Fruit fly (Drosophila melanogaster) whole organism, prepupa: ENCODE measurements around the gene Gsc.

Experiments used
- Blimp-1 ChIP-seq: fragments of 200-800 bp; sonication (Bioruptor generic); optimal IDR thresholded peaks from 3 replicates; lab custom pipeline; 2017; ENCODE audit warnings: missing biosample characterization, missing genetic modification characterization, mild to moderate bottlenecking, moderate library complexity, missing genetic modification reagents
- CG11294 ChIP-seq: fragments of 200-800 bp; sonication (Bioruptor generic); IDR thresholded peaks from 2 replicates; pipeline ENCODE4 v1.3.6; 2022; ENCODE audit warnings: missing biosample characterization, missing genetic modification characterization
- CG11762 ChIP-seq: fragments of 200-800 bp; sonication (Bioruptor generic); optimal IDR thresholded peaks from 3 replicates; lab custom pipeline; 2016; ENCODE audit warnings: missing biosample characterization, missing genetic modification characterization; ENCODE audit not compliant: insufficient read depth
- CG15336 ChIP-seq: fragments of 200-800 bp; sonication (Bioruptor generic); IDR thresholded peaks from 2 replicates; pipeline ENCODE4 v1.3.6; 2022; ENCODE audit warnings: missing biosample characterization, missing genetic modification characterization
- CG1621 ChIP-seq: fragments of 200-800 bp; sonication (Bioruptor generic); optimal IDR thresholded peaks from 3 replicates; lab custom pipeline; 2018; ENCODE audit warnings: missing biosample characterization, mild to moderate bottlenecking, missing genetic modification characterization
- CG16779 ChIP-seq: fragments of 200-800 bp; sonication (Bioruptor generic); optimal IDR thresholded peaks from 3 replicates; lab custom pipeline; 2017; ENCODE audit warnings: missing biosample characterization, mild to moderate bottlenecking, missing genetic modification characterization
- CG3032 ChIP-seq: fragments of 200-800 bp; optimal IDR thresholded peaks from 2 replicates; lab custom pipeline; 2019; ENCODE audit warnings: missing biosample characterization, mild to moderate bottlenecking, missing genetic modification characterization, moderate library complexity
- CG31627 ChIP-seq: fragments of 200-800 bp; sonication (Bioruptor generic); optimal IDR thresholded peaks from 3 replicates; lab custom pipeline; 2016; ENCODE audit warnings: missing biosample characterization, missing genetic modification characterization
- CG32006 ChIP-seq: fragments of 200-800 bp; sonication (Bioruptor generic); optimal IDR thresholded peaks from 3 replicates; lab custom pipeline; 2017; ENCODE audit warnings: missing biosample characterization, mild to moderate bottlenecking, missing genetic modification characterization
- CG6276 ChIP-seq: fragments of 200-800 bp; sonication (Bioruptor generic); optimal IDR thresholded peaks from 2 replicates; lab custom pipeline; 2017; ENCODE audit warnings: missing biosample characterization, mild to moderate bottlenecking, missing genetic modification characterization
- CG6854 ChIP-seq: fragments of 200-800 bp; sonication (Bioruptor generic); optimal IDR thresholded peaks from 2 replicates; lab custom pipeline; 2017; ENCODE audit warnings: missing biosample characterization, mild to moderate bottlenecking, missing genetic modification characterization
- CG7368 ChIP-seq: fragments of 200-800 bp; sonication (Bioruptor generic); optimal IDR thresholded peaks from 3 replicates; lab custom pipeline; 2016; ENCODE audit warnings: missing biosample characterization, missing genetic modification characterization
- CG8632 ChIP-seq: fragments of 200-800 bp; sonication (Bioruptor generic); optimal IDR thresholded peaks from 3 replicates; lab custom pipeline; 2016; ENCODE audit warnings: missing biosample characterization, missing genetic modification characterization
- Eip75B ChIP-seq: fragments of 200-800 bp; sonication (Bioruptor generic); optimal IDR thresholded peaks from 3 replicates; lab custom pipeline; 2016; ENCODE audit warnings: missing biosample characterization, missing genetic modification characterization
- Eip78C ChIP-seq: fragments of 200-800 bp; sonication (Bioruptor generic); peaks from one replicate; lab custom pipeline; 2016; ENCODE audit warnings: missing biosample characterization, missing genetic modification characterization
- Eip93F ChIP-seq: fragments of 200-800 bp; sonication (Bioruptor generic); optimal IDR thresholded peaks from 2 replicates; lab custom pipeline; 2016; ENCODE audit warnings: missing biosample characterization, mild to moderate bottlenecking, missing genetic modification characterization
- Hr38 ChIP-seq: sonication (Bioruptor generic); optimal IDR thresholded peaks from 2 replicates; lab custom pipeline; 2016; ENCODE audit warnings: missing biosample characterization, missing genetic modification characterization
- Lpt ChIP-seq: fragments of 200-800 bp; sonication (Bioruptor generic); optimal IDR thresholded peaks from 3 replicates; lab custom pipeline; 2016; ENCODE audit warnings: missing biosample characterization, missing genetic modification characterization
- Met ChIP-seq: fragments of 200-800 bp; sonication (Bioruptor generic); optimal IDR thresholded peaks from 3 replicates; lab custom pipeline; 2016; ENCODE audit warnings: missing biosample characterization, missing genetic modification characterization
- OdsH ChIP-seq: fragments of 200-800 bp; sonication (Bioruptor generic); optimal IDR thresholded peaks from 3 replicates; lab custom pipeline; 2016; ENCODE audit warnings: missing biosample characterization, missing genetic modification characterization
- Sox15 ChIP-seq: fragments of 200-800 bp; sonication (Bioruptor generic); optimal IDR thresholded peaks from 3 replicates; lab custom pipeline; 2016; ENCODE audit warnings: missing biosample characterization, missing genetic modification characterization
- achi ChIP-seq: fragments of 200-800 bp; sonication (Bioruptor generic); optimal IDR thresholded peaks from 3 replicates; lab custom pipeline; 2016; ENCODE audit warnings: missing biosample characterization, missing genetic modification characterization
- acj6 ChIP-seq: fragments of 200-800 bp; sonication (Bioruptor generic); optimal IDR thresholded peaks from 3 replicates; lab custom pipeline; 2016; ENCODE audit warnings: missing biosample characterization, missing genetic modification characterization
- cyc ChIP-seq: fragments of 200-800 bp; sonication (Bioruptor generic); optimal IDR thresholded peaks from 3 replicates; lab custom pipeline; 2016; ENCODE audit warnings: missing biosample characterization, missing genetic modification characterization
- dac ChIP-seq: fragments of 200-800 bp; sonication (Bioruptor generic); optimal IDR thresholded peaks from 2 replicates; lab custom pipeline; 2017; ENCODE audit warnings: missing biosample characterization, mild to moderate bottlenecking, missing genetic modification characterization
- eg ChIP-seq: fragments of 200-800 bp; sonication (Bioruptor generic); IDR thresholded peaks from 3 replicates; pipeline ENCODE4 v1.3.6; 2022; ENCODE audit warnings: missing biosample characterization, missing genetic modification characterization
- esn ChIP-seq: fragments of 200-800 bp; sonication (Bioruptor generic); optimal IDR thresholded peaks from 2 replicates; lab custom pipeline; 2016; ENCODE audit warnings: missing biosample characterization, mild to moderate bottlenecking, missing genetic modification characterization, moderate library complexity
- fd59A ChIP-seq: fragments of 200-800 bp; sonication (Bioruptor generic); optimal IDR thresholded peaks from 2 replicates; lab custom pipeline; 2017; ENCODE audit warnings: missing biosample characterization, mild to moderate bottlenecking, missing genetic modification characterization, missing genetic modification reagents
- fd85E ChIP-seq: fragments of 200-800 bp; sonication (Bioruptor generic); optimal IDR thresholded peaks from 3 replicates; lab custom pipeline; 2016; ENCODE audit warnings: missing biosample characterization, missing genetic modification characterization
- fkh ChIP-seq: fragments of 200-800 bp; sonication (Bioruptor generic); optimal IDR thresholded peaks from 3 replicates; lab custom pipeline; 2017; ENCODE audit warnings: missing biosample characterization, mild to moderate bottlenecking, missing genetic modification characterization, moderate library complexity
- lz ChIP-seq: fragments of 200-800 bp; sonication (Bioruptor generic); optimal IDR thresholded peaks from 3 replicates; lab custom pipeline; 2016; ENCODE audit warnings: missing biosample characterization, missing genetic modification characterization
- pdm3 ChIP-seq: fragments of 200-800 bp; sonication (Bioruptor generic); optimal IDR thresholded peaks from 3 replicates; lab custom pipeline; 2016; ENCODE audit warnings: missing biosample characterization, missing genetic modification characterization
- salr ChIP-seq, 2 experiments: fragments of 200-800 bp; sonication (Bioruptor generic); optimal IDR thresholded peaks; 3 replicates each; lab custom pipeline; 2016 to 2018; ENCODE audit warnings: missing biosample characterization in 2 of 2, missing genetic modification characterization in 2 of 2, mild to moderate bottlenecking in 1 of 2
- ss ChIP-seq, 2 experiments: fragments of 200-800 bp; sonication (Bioruptor generic); optimal IDR thresholded peaks; 2 replicates in 1 of 2; 3 replicates in 1 of 2; lab custom pipeline; 2017 to 2018; ENCODE audit warnings: mild to moderate bottlenecking in 2 of 2, missing biosample characterization in 2 of 2, missing genetic modification characterization in 2 of 2, moderate library complexity in 1 of 2
- svp ChIP-seq: fragments of 200-800 bp; sonication (Bioruptor generic); peaks from one replicate; lab custom pipeline; 2016; ENCODE audit warnings: missing biosample characterization, missing genetic modification characterization
- topi ChIP-seq: fragments of 200-800 bp; sonication (Bioruptor generic); optimal IDR thresholded peaks from 3 replicates; lab custom pipeline; 2016; ENCODE audit warnings: missing biosample characterization, missing genetic modification characterization
- vri ChIP-seq: fragments of 200-800 bp; sonication (Bioruptor generic); optimal IDR thresholded peaks from 3 replicates; lab custom pipeline; 2016; ENCODE audit warnings: missing biosample characterization, mild to moderate bottlenecking, missing genetic modification characterization

Gsc gene

DNA sequence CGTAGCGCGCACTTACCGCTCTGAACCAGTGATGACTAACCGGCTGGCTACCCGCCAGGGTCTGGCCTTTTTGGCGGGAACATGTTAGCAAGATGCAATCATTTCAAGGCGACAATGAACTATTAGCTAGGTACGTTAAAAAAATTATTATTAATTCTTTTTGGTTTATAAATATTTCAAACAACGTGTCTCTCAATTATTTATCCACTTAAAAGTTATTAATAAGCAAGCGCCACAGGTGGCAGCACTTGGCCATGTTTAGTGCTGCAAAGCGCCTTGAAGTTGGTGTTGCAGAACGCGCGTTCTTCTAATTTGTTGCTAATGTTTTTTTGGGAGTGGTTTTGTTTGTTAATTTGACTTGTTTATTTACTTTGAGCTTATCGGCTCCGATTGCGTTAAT is 20.3 kb downstream of the Gsc start, which contains the start of the genes Ipk2 and cold (continued):
- TF ChIP-seq fd85E (GFP tag; lab: Kevin White, UChicago): no peak
- no peak for TF ChIP-seq Hr38 (GFP tag; lab: Kevin White, UChicago)
- TF ChIP-seq pdm3: no peak
- TF ChIP-seq CG11762 (GFP tag; lab: Kevin White, UChicago): peak; percentile 57
- peak; percentile 39; the same call in 1 of the 2 replicates for TF ChIP-seq CG15336 (GFP tag; lab: Robert Waterston, UW)
- TF ChIP-seq ss (GFP tag; optimal IDR thresholded peaks at IDR 0.05; lab: Kevin White, UChicago): no peak
- peak; percentile 47 for TF ChIP-seq Blimp-1 (GFP tag; lab: Kevin White, UChicago)

DNA sequence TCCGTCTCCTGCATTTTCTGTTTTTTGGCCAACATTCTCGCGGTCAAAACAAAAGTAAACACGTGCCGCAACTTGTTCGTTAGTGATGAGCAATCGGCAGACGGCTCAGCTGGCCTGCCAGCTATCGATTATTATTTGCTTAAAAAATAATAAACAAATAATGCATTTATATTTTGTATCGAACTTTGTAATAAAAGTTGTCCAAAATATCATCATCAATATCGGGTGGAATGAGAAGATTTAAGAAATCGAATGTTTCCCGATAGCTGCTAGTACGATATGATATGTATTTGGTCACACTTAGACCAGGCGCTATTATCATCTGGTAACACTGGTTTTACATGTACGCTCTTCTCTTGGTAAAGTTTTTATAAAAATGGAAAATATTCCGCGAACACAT is 26.5 kb downstream of the Gsc start, which contains the start of the genes Nle and Sf3b1:
Gene Nle, minus strand, starts transcription at position 92 of the 400 bp plus-strand sequence.
Gene Sf3b1, plus strand, starts transcription at position 311 of the 400 bp plus-strand sequence.
- TF ChIP-seq cyc (GFP tag; lab: Kevin White, UChicago): no peak
- no peak for TF ChIP-seq Blimp-1 (GFP tag; lab: Kevin White, UChicago)
- no peak for TF ChIP-seq Hr38 (GFP tag; lab: Kevin White, UChicago)
- TF ChIP-seq lz: no peak
- no peak for TF ChIP-seq CG6854 (GFP tag; lab: Kevin White, UChicago)
- TF ChIP-seq svp: no peak
- no peak for TF ChIP-seq CG32006 (GFP tag; lab: Kevin White, UChicago)
- no peak for TF ChIP-seq CG11294 (GFP tag; lab: Robert Waterston, UW)
- TF ChIP-seq CG31627 (GFP tag; lab: Kevin White, UChicago): peak; percentile 39
- no peak for TF ChIP-seq Eip93F
- no peak for TF ChIP-seq CG11762 (GFP tag; lab: Kevin White, UChicago)
- no peak for TF ChIP-seq salr (GFP tag; optimal IDR thresholded peaks at IDR 0.05; lab: Kevin White, UChicago)
- no peak for TF ChIP-seq achi (GFP tag; lab: Kevin White, UChicago)
- TF ChIP-seq ss (GFP tag; optimal IDR thresholded peaks at IDR 0.05; lab: Kevin White, UChicago): no peak
- TF ChIP-seq CG8632 (GFP tag; lab: Kevin White, UChicago): no peak
- no peak for TF ChIP-seq topi (GFP tag; lab: Kevin White, UChicago)
- TF ChIP-seq vri (GFP tag; lab: Kevin White, UChicago): no peak
- TF ChIP-seq OdsH: no peak
- peak; percentile 86 for TF ChIP-seq fkh (GFP tag; lab: Kevin White, UChicago)
- peak; percentile 66 for TF ChIP-seq esn (GFP tag; lab: Kevin White, UChicago)
- peak; percentile 61 for TF ChIP-seq CG3032 (tag; lab: Kevin White, UChicago)
- no peak for TF ChIP-seq Eip78C (GFP tag; lab: Kevin White, UChicago)
- TF ChIP-seq Sox15 (GFP tag; lab: Kevin White, UChicago): no peak
- TF ChIP-seq Met (GFP tag; lab: Kevin White, UChicago): no peak
- no peak for TF ChIP-seq CG16779
- TF ChIP-seq Lpt: no peak
- TF ChIP-seq fd59A (GFP tag; lab: Kevin White, UChicago): no peak
- TF ChIP-seq, all 60 proteins: peak for 4

DNA sequence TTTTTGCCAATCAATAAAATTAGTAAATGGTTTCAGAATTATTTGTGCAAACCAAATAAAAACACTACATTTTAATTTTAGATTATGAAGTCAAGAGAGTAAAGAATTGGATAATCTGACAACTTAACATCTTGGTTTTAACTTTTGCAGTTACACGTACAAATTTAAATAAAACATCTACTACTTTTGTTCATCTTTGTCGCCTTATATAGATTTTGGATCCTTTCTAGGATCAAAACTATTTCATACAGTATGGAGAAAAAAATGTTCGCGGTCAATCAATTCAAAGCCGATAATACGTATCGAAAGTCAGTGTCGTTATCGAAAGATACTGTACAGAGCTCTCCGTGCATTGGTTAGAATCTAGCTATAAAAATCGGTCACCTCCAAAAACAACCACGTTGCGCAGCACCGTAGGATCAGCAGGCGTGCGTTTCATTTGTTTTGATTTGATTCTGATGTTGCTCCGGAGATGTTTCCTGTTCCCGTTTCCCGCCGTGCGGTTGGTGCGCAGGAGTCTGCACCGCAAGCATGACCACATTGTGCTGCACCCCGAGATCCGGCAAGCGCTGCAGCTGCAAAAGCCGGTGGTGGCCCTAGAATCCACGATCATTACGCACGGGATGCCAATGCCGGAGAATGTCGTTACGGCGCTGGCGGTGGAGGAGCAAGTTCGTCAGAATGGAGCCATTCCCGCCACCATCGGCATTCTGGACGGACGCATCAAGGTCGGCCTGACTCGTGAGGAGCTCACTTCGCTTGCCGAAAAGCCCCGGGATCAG is 30.5 kb downstream of the Gsc start, which contains the start of the genes uncNacbeta and CG2794:
Gene uncNacbeta, minus strand, starts transcription at position 51 of the 782 bp plus-strand sequence.
Gene CG2794, plus strand, starts transcription at position 395 of the 782 bp plus-strand sequence.
- TF ChIP-seq svp (no peak), CG7368 (GFP tag; lab: Kevin White, UChicago) (no peak), acj6 (GFP tag; lab: Kevin White, UChicago) (no peak), eg (no peak), achi (GFP tag; lab: Kevin White, UChicago) (no peak), CG6276 (no peak), dac (GFP tag; lab: Kevin White, UChicago) (no peak), Eip75B (GFP tag; lab: Kevin White, UChicago) (no peak), esn (GFP tag; lab: Kevin White, UChicago) (peak; percentile 43), CG1621 (tag; lab: Kevin White, UChicago) (peak; percentile 92), Hr38 (GFP tag; lab: Kevin White, UChicago) (no peak), lz (no peak)
